Fruit fly (Drosophila melanogaster) whole organism, prepupa: ENCODE results near the gene Dsp1.

ENCODE experiments used
- CG10669 ChIP-seq: fragments of 200-800 bp; sonication (Bioruptor generic); optimal IDR thresholded peaks from 3 replicates; lab custom pipeline; 2018; ENCODE audit warnings: missing biosample characterization, mild to moderate bottlenecking, missing genetic modification characterization, moderate library complexity
- CG11902 ChIP-seq: fragments of 200-800 bp; sonication (Bioruptor generic); optimal IDR thresholded peaks from 3 replicates; lab custom pipeline; 2016; ENCODE audit warnings: missing biosample characterization, missing genetic modification characterization
- CG3032 ChIP-seq: fragments of 200-800 bp; optimal IDR thresholded peaks from 2 replicates; lab custom pipeline; 2019; ENCODE audit warnings: missing biosample characterization, mild to moderate bottlenecking, missing genetic modification characterization, moderate library complexity
- CG4318 ChIP-seq: fragments of 200-800 bp; sonication (Bioruptor generic); optimal IDR thresholded peaks from 3 replicates; lab custom pipeline; 2017; ENCODE audit warnings: missing biosample characterization, mild to moderate bottlenecking, missing genetic modification characterization
- CG6792 ChIP-seq: fragments of 200-800 bp; sonication (Bioruptor generic); optimal IDR thresholded peaks from 3 replicates; lab custom pipeline; 2016; ENCODE audit warnings: missing biosample characterization, missing genetic modification characterization
- CG6808 ChIP-seq: fragments of 200-800 bp; sonication (Bioruptor generic); optimal IDR thresholded peaks from 3 replicates; lab custom pipeline; 2017; ENCODE audit warnings: missing biosample characterization, missing genetic modification characterization, mild to moderate bottlenecking, moderate library complexity, missing genetic modification reagents
- CG8632 ChIP-seq: fragments of 200-800 bp; sonication (Bioruptor generic); optimal IDR thresholded peaks from 3 replicates; lab custom pipeline; 2016; ENCODE audit warnings: missing biosample characterization, missing genetic modification characterization
- Lpt ChIP-seq: fragments of 200-800 bp; sonication (Bioruptor generic); optimal IDR thresholded peaks from 3 replicates; lab custom pipeline; 2016; ENCODE audit warnings: missing biosample characterization, missing genetic modification characterization
- Sox15 ChIP-seq: fragments of 200-800 bp; sonication (Bioruptor generic); optimal IDR thresholded peaks from 3 replicates; lab custom pipeline; 2016; ENCODE audit warnings: missing biosample characterization, missing genetic modification characterization
- acj6 ChIP-seq: fragments of 200-800 bp; sonication (Bioruptor generic); optimal IDR thresholded peaks from 3 replicates; lab custom pipeline; 2016; ENCODE audit warnings: missing biosample characterization, missing genetic modification characterization
- fd59A ChIP-seq: fragments of 200-800 bp; sonication (Bioruptor generic); optimal IDR thresholded peaks from 2 replicates; lab custom pipeline; 2017; ENCODE audit warnings: missing biosample characterization, mild to moderate bottlenecking, missing genetic modification characterization, missing genetic modification reagents
- pdm3 ChIP-seq: fragments of 200-800 bp; sonication (Bioruptor generic); optimal IDR thresholded peaks from 3 replicates; lab custom pipeline; 2016; ENCODE audit warnings: missing biosample characterization, missing genetic modification characterization
- ss ChIP-seq, 2 experiments: fragments of 200-800 bp; sonication (Bioruptor generic); optimal IDR thresholded peaks; 2 replicates in 1 of 2; 3 replicates in 1 of 2; lab custom pipeline; 2017 to 2018; ENCODE audit warnings: mild to moderate bottlenecking in 2 of 2, missing biosample characterization in 2 of 2, missing genetic modification characterization in 2 of 2, moderate library complexity in 1 of 2
- vri ChIP-seq: fragments of 200-800 bp; sonication (Bioruptor generic); optimal IDR thresholded peaks from 3 replicates; lab custom pipeline; 2016; ENCODE audit warnings: missing biosample characterization, mild to moderate bottlenecking, missing genetic modification characterization

Gene Dsp1

DNA sequence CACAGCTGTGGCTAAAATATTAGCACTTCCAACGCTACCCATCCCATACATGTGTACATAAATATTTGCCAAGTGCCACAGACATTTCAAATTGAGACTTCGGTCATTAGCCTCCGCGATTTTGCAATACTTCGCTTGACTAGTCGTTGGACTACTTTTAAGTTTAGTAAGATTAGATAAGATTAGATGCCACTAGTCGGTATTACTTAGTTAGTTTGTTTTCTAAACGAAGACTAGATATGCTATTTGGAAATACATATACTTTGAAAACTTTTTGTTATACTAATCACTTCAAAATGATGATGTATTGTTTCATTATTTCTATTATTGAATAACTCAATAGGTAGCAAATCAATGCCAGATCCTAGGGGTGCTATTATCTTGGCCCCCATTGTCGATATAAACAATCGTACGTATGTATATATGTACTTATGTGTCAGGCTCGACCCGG is 52.6 kb downstream of the Dsp1 start (continued):
- TF ChIP-seq CG6808 (GFP tag; lab: Kevin White, UChicago), result no peak
- TF ChIP-seq CG8632 (GFP tag; lab: Kevin White, UChicago), result peak; percentile 40
- TF ChIP-seq CG10669 (GFP tag; lab: Kevin White, UChicago), result peak; percentile 17
- TF ChIP-seq fd59A, result peak; percentile 14
- TF ChIP-seq acj6, result no peak
- TF ChIP-seq CG6792 (GFP tag; lab: Kevin White, UChicago), result peak; percentile 37
- peak; percentile 32 for TF ChIP-seq CG3032 (tag; lab: Kevin White, UChicago)
- no peak for TF ChIP-seq CG11902 (GFP tag; lab: Kevin White, UChicago)
- TF ChIP-seq Lpt (GFP tag; lab: Kevin White, UChicago), result no peak
- peak; percentile 10 to 33 for TF ChIP-seq ss (GFP tag; optimal IDR thresholded peaks at IDR 0.05; lab: Kevin White, UChicago)
- no peak for TF ChIP-seq vri
- no peak for TF ChIP-seq pdm3
- TF ChIP-seq CG4318 (GFP tag; lab: Kevin White, UChicago), result peak; percentile 23
- TF ChIP-seq Sox15 (GFP tag; lab: Kevin White, UChicago), result no peak
